Worm (Caenorhabditis elegans) whole organism, L4 larva: ENCODE measurements around the gene wapl-1.

ENCODE experiments used
- Y75B8A.6 ChIP-seq: fragments of 200-800 bp; sonication (Bioruptor generic); IDR thresholded peaks from 2 replicates; pipeline ENCODE4 v1.3.6; 2022; ENCODE audit warnings: missing genetic modification reagents, missing genetic modification characterization, missing compliant biosample characterization
- ZK546.5 ChIP-seq, 2 experiments: sonication (generic microtip); optimal IDR thresholded peaks; 2 replicates each; lab custom pipeline; 2017; ENCODE audit warnings: missing biosample characterization in 2 of 2, missing genetic modification characterization in 2 of 2
- lin-13 ChIP-seq: fragments of 150-350 bp; optimal IDR thresholded peaks from 2 replicates; lab custom pipeline; 2014; ENCODE audit warnings: missing biosample characterization, missing genetic modification reagents, missing genetic modification characterization
- nhr-6 ChIP-seq: fragments of 150-350 bp; optimal IDR thresholded peaks from 2 replicates; lab custom pipeline; 2014; ENCODE audit warnings: missing biosample characterization, missing genetic modification characterization
- nhr-76 ChIP-seq: fragments of 150-350 bp; optimal IDR thresholded peaks from 2 replicates; lab custom pipeline; 2014; ENCODE audit warnings: missing biosample characterization, missing genetic modification characterization
- pha-4 ChIP-seq, 2 experiments: fragments of 150-350 bp in 1 of 2; fragments of 200-800 bp in 1 of 2; sonication (Bioruptor generic) in 1 of 2; IDR thresholded peaks in 1 of 2; optimal IDR thresholded peaks in 1 of 2; 2 replicates each; pipeline versions ENCODE4 v1.3.6 to Lab custom; 2014 to 2022; ENCODE audit warnings: missing genetic modification characterization in 2 of 2, missing genetic modification reagents in 2 of 2, missing biosample characterization in 1 of 2, missing compliant biosample characterization in 1 of 2
- pqm-1 ChIP-seq: sonication (generic microtip); optimal IDR thresholded peaks from 2 replicates; lab custom pipeline; 2017; ENCODE audit warnings: missing biosample characterization, missing genetic modification characterization
- snpc-1.2 ChIP-seq: fragments of 200-800 bp; sonication (Bioruptor generic); IDR thresholded peaks from 2 replicates; pipeline ENCODE4 v1.3.6; 2022; ENCODE audit warnings: missing genetic modification reagents, missing genetic modification characterization, missing compliant biosample characterization
- zip-2 ChIP-seq: fragments of 150-350 bp; optimal IDR thresholded peaks from 2 replicates; lab custom pipeline; 2014; ENCODE audit warnings: missing biosample characterization, missing genetic modification characterization

ce11 chrIV:4456658-4457057 is 11.1 kb upstream of the wapl-1 start:
- TF ChIP-seq zip-2 (tag; lab: Kevin White, UChicago) (no peak), snpc-1.2 (no peak), nhr-76 (tag; lab: Kevin White, UChicago) (no peak), pqm-1 (tag; lab: Kevin White, UChicago) (no peak), nhr-6 (tag; lab: Kevin White, UChicago) (no peak), Y75B8A.6 (GFP tag; lab: Robert Waterston, UW) (no peak), lin-13 (GFP tag; lab: Kevin White, UChicago) (no peak), pha-4 (GFP tag; IDR thresholded peaks at IDR 0.05; lab: Robert Waterston, UW) (no peak), pha-4 (tag; optimal IDR thresholded peaks at IDR 0.05; lab: Kevin White, UChicago) (no peak), ZK546.5 (tag; optimal IDR thresholded peaks at IDR 0.05; lab: Kevin White, UChicago) (no peak)
